Worm (Caenorhabditis elegans): ENCODE data around the gene sftd-3.

sftd-3 gene

ce11 chrII:8990267-8990666 is 26.3 kb upstream of the sftd-3 start:
- TF ChIP-seq nhr-80 (tag; optimal IDR thresholded peaks at IDR 0.05): peak; percentile 35
- peak; percentile 24 for TF ChIP-seq attf-5 (GFP tag; optimal IDR thresholded peaks at IDR 0.05)
- TF ChIP-seq cebp-1 (GFP tag; IDR thresholded peaks at IDR 0.05): peak; percentile 63; the same call in 1 of the 2 replicates
- peak; percentile 80 for TF ChIP-seq cebp-1 (tag; optimal IDR thresholded peaks at IDR 0.05)
- TF ChIP-seq unc-62 (GFP tag; optimal IDR thresholded peaks at IDR 0.05): peak; percentile 80
- no peak for TF ChIP-seq snpc-3.4 (tag; optimal IDR thresholded peaks at IDR 0.05)

- TF ChIP-seq K11D2.4 (GFP tag; IDR thresholded peaks at IDR 0.05): no peak
- no peak for TF ChIP-seq T07F8.4 (tag; optimal IDR thresholded peaks at IDR 0.05)
- TF ChIP-seq aptf-2 (GFP tag; conservative IDR thresholded peaks at IDR 0.05): no peak
- TF ChIP-seq akir-1 (GFP tag; optimal IDR thresholded peaks at IDR 0.05): no peak
- no peak for TF ChIP-seq Y53G8AR.9 (GFP tag; conservative IDR thresholded peaks at IDR 0.05)
- no peak for TF ChIP-seq lsy-27 (tag; optimal IDR thresholded peaks at IDR 0.05; ENCODE audit: borderline replicate concordance, insufficient read depth)
These were observed 25.5 kb upstream of the sftd-3 start, which contains the start of gene C18E9.9 for ce11 chrII:8989444-8989843. TSS of gene C18E9.9 (minus strand) at chrII:8989544.

- TF ChIP-seq ceh-40 (GFP tag; IDR thresholded peaks at IDR 0.05): no peak
- TF ChIP-seq Y53G8AR.9 (GFP tag; conservative IDR thresholded peaks at IDR 0.05): 0 out of 2 replicates have a peak, but pooled peaks have one; percentile 21
- TF ChIP-seq F49E8.2 (tag; optimal IDR thresholded peaks at IDR 0.05; ENCODE audit: insufficient read depth): no peak
- no peak for TF ChIP-seq cebp-2 (GFP tag; IDR thresholded peaks at IDR 0.05)
- TF ChIP-seq ceh-91 (GFP tag; IDR thresholded peaks at IDR 0.05): no peak
- TF ChIP-seq mel-28 (tag; optimal IDR thresholded peaks at IDR 0.05; ENCODE audit: borderline replicate concordance): no peak
- TF ChIP-seq B0035.1 (tag; optimal IDR thresholded peaks at IDR 0.05): no peak
- no peak for TF ChIP-seq lin-35 (GFP tag; optimal IDR thresholded peaks at IDR 0.05)
- no peak for TF ChIP-seq fkh-3 (tag; optimal IDR thresholded peaks at IDR 0.05)
These were observed 24.0 kb upstream of the sftd-3 start, which contains the start of gene C18E9.8 for ce11 chrII:8987962-8988361. TSS of gene C18E9.8 (minus strand) at chrII:8988062.

ce11 chrII:8982683-8983082 is 18.7 kb upstream of the sftd-3 start, which contains the start of gene C18E9.7:
TSS of gene C18E9.7 (minus strand) at chrII:8982783.
- TF ChIP-seq gei-17 (GFP tag; optimal IDR thresholded peaks at IDR 0.05) (no peak), dpff-1 (tag; optimal IDR thresholded peaks at IDR 0.05) (no peak), madf-10 (tag; optimal IDR thresholded peaks at IDR 0.05) (no peak), lin-26 (GFP tag; IDR thresholded peaks at IDR 0.05) (no peak), F10E7.11 (tag; optimal IDR thresholded peaks at IDR 0.05) (no peak), lin-54 (GFP tag; optimal IDR thresholded peaks at IDR 0.05) (no peak), ztf-26 (tag; optimal IDR thresholded peaks at IDR 0.05) (no peak), K12H6.12 (tag; optimal IDR thresholded peaks at IDR 0.05) (no peak), sea-2 (GFP tag; IDR thresholded peaks at IDR 0.05) (no peak)

- TF ChIP-seq attf-3 (GFP tag; conservative IDR thresholded peaks at IDR 0.05) (peak; percentile 93), F52B5.7 (tag; optimal IDR thresholded peaks at IDR 0.05) (no peak)
These were observed 9.6 kb upstream of the sftd-3 start, which contains the start of gene tomm-40 for ce11 chrII:8973516-8974043. TSS of gene tomm-40 (minus strand) at chrII:8973566.
